Fruit fly (Drosophila melanogaster): ENCODE measurements around the gene ncd.
A peak's percentile ranks its signal among the peaks of the same experiment; 100 is the strongest.

ncd gene

dm6 chr3R:29773833-29774324 is 33.0 kb downstream of the ncd start (continued):
- TF ChIP-seq H15 (GFP tag; IDR thresholded peaks at IDR 0.05) (peak; percentile 61; the same call in 2 of the 3 replicates), abd-A (tag; optimal IDR thresholded peaks at IDR 0.05) (no peak), disco-r (GFP tag; optimal IDR thresholded peaks at IDR 0.05) (peak; percentile 48), MBD-R2 (GFP tag; IDR thresholded peaks at IDR 0.05) (peak; percentile 56; the same call in 1 of the 2 replicates), Neu2 (GFP tag; optimal IDR thresholded peaks at IDR 0.05; ENCODE audit: borderline replicate concordance) (no peak), Hsf (GFP tag; optimal IDR thresholded peaks at IDR 0.05) (peak; percentile 75), CG43689 (GFP tag; IDR thresholded peaks at IDR 0.05) (peak; percentile 67), CG13123 (GFP tag; optimal IDR thresholded peaks at IDR 0.05) (peak; percentile 44), CG6272 (GFP tag; IDR thresholded peaks at IDR 0.05) (peak; percentile 21; the same call in 1 of the 2 replicates), sna (GFP tag; IDR thresholded peaks at IDR 0.05; ENCODE audit: partially characterized antibody) (no peak), cas (GFP tag; IDR thresholded peaks at IDR 0.05) (peak; percentile 61), gfzf (GFP tag; optimal IDR thresholded peaks at IDR 0.05) (no peak), eyg (GFP tag; optimal IDR thresholded peaks at IDR 0.05) (peak; percentile 83), oc (tag; optimal IDR thresholded peaks at IDR 0.05) (peak; percentile 38), Med (GFP tag) (peak; percentile 96), ap (GFP tag; IDR thresholded peaks at IDR 0.05) (peak; percentile 51), Fer3 (tag; optimal IDR thresholded peaks at IDR 0.05) (peak; percentile 84), luna (GFP tag; optimal IDR thresholded peaks at IDR 0.05) (peak; percentile 41), stc (GFP tag; IDR thresholded peaks at IDR 0.05) (peak; percentile 60; the same call in 1 of the 2 replicates), Opbp (GFP tag; IDR thresholded peaks at IDR 0.05; ENCODE audit: partially characterized antibody) (no peak), PHDP (tag; optimal IDR thresholded peaks at IDR 0.05) (peak; percentile 74), Usf (GFP tag; optimal IDR thresholded peaks at IDR 0.05) (peak; percentile 56), CG8281 (tag; optimal IDR thresholded peaks at IDR 0.05) (peak; percentile 59), CG2678 (tag; optimal IDR thresholded peaks at IDR 0.05) (peak; percentile 84), Mrtf (GFP tag; IDR thresholded peaks at IDR 0.05) (peak; percentile 70; the same call in 2 of the 3 replicates), trh (GFP tag; optimal IDR thresholded peaks at IDR 0.05) (peak; percentile 27), run (tag; optimal IDR thresholded peaks at IDR 0.05) (no peak), CG3995 (GFP tag; optimal IDR thresholded peaks at IDR 0.05) (peak; percentile 32), ranshi (GFP tag; IDR thresholded peaks at IDR 0.05) (peak; percentile 67; the same call in 1 of the 2 replicates), ro (GFP tag; IDR thresholded peaks at IDR 0.05) (no peak), hb (GFP tag; IDR thresholded peaks at IDR 0.05; ENCODE audit: partially characterized antibody) (no peak), CG6175 (GFP tag; IDR thresholded peaks at IDR 0.05) (peak; percentile 71; the same call in 2 of the 3 replicates), gsb-n (tag; optimal IDR thresholded peaks at IDR 0.05) (no peak), klu (GFP tag; IDR thresholded peaks at IDR 0.05) (peak; percentile 74), H2.0 (GFP tag; IDR thresholded peaks at IDR 0.05) (peak; percentile 33; the same call in 1 of the 2 replicates), CG1024 (GFP tag; IDR thresholded peaks at IDR 0.05) (no peak), dmrt99B (tag; optimal IDR thresholded peaks at IDR 0.05) (peak; percentile 67), CG11560 (tag; IDR thresholded peaks at IDR 0.05) (peak; percentile 73), yki (optimal IDR thresholded peaks at IDR 0.05) (no peak), CG6654 (GFP tag; optimal IDR thresholded peaks at IDR 0.05) (peak; percentile 39), CG13296 (GFP tag; optimal IDR thresholded peaks at IDR 0.05) (peak; percentile 27), CG17359 (tag; optimal IDR thresholded peaks at IDR 0.05) (peak; percentile 57), CG7745 (tag; optimal IDR thresholded peaks at IDR 0.05) (no peak), CG17568 (GFP tag; optimal IDR thresholded peaks at IDR 0.05) (no peak), caup (GFP tag; optimal IDR thresholded peaks at IDR 0.05; ENCODE audit: severe bottlenecking) (peak; percentile 60), CG15514 (GFP tag; optimal IDR thresholded peaks at IDR 0.05) (no peak), Hr78 (GFP tag; optimal IDR thresholded peaks at IDR 0.05) (no peak), CHES-1-like (GFP tag; optimal IDR thresholded peaks at IDR 0.05) (peak; percentile 77), CG4424 (GFP tag; optimal IDR thresholded peaks at IDR 0.05) (peak; percentile 64), bbx (GFP tag; IDR thresholded peaks at IDR 0.05; ENCODE audit: partially characterized antibody) (no peak)

Measured in whole organism, embryonic.